Worm (Caenorhabditis elegans): Measurements from ENCODE around the gene bath-3.

DNA sequence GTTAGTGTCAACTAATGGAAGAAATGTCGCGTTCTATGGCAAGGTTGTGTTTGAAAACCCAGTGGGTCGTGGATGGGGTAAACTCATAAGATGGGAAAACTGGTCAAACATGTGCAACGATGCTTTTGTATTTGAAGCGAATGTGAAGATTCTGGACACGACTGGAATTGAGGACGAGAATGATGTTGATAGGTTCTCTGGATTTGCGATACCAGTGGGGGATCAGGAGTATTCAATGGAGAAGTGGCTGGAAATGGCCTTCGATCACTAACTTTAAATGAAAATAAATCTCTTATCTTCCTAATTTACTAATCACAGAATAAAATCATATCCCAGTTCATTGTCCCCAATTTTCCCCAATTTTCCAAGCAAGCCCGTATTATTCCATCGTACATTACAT is 19.1 kb downstream of the bath-3 start:
- TF ChIP-seq nhr-21 (tag; optimal IDR thresholded peaks at IDR 0.05) = no peak
- TF ChIP-seq nhr-12 (tag; optimal IDR thresholded peaks at IDR 0.05) = no peak
- TF ChIP-seq skn-1 (tag; optimal IDR thresholded peaks at IDR 0.05) = no peak

All from whole organism, L2 larva.